Fruit fly (Drosophila melanogaster) whole organism: Measurements from ENCODE around the gene CG4098.

Experiments used
- CG8478 ChIP-seq: fragments of >200 bp; optimal IDR thresholded peaks from 2 replicates; lab custom pipeline; 2018; ENCODE audit warnings: inconsistent platforms
- usp ChIP-seq: fragments of >200 bp; optimal IDR thresholded peaks from 2 replicates; lab custom pipeline; 2017; ENCODE audit warnings: missing biosample characterization, missing genetic modification characterization, mixed read lengths

DNA sequence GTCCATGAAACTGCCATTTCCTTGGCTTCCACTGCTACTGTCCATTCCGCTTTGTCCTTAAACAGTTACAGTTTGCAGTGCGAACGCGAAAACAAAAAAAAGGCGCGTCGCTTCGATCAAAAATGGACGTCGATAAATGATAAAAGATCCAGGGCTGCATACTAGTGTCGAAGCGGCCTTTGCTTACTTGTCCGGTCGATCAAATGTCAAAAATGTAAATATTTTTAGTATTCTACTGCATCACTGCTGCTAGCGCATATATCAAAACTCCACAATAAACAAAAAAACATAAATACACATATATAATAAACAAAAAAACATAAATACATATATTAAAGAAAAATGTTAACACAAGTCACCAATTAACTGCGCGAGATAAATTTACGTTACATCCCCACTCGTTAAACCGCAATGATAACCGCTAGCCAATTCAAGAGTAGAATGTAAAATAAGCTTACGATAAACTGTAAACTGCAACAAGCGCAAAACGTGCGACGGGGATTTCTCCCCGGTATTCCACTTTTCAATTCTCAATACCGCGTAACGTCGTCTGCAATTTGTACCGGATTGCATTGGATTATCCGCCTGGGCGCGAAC lies 14.1 kb downstream of the CG4098 start, which contains the start of the genes spd-2 and Apl:
- TF ChIP-seq usp (GFP tag; lab: Kevin White, UChicago) (no peak), CG8478 (no peak)
